Fruit fly (Drosophila melanogaster): ENCODE measurements around the gene Acbp5.

DNA sequence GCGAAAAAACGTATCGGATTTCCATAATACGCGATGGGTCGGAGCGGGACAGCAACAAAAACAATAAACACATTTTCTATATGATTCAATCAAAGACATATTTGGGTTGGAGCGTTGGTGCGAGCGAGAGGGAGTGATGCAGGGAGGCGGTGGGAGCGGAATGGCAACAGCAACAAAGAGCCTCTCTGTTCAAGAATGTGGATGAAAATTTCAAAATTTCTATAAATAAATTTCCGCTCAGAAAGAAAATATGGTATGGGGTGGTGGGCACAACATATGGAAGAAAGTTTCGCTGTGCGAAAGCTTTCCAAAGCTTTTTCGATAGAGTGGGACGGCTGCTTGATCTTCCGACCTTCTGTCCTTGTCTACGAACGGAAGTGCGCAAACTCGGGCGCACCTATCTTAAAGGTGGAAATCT is 47.3 kb downstream of the Acbp5 start:
- TF ChIP-seq CG9932 (GFP tag; IDR thresholded peaks at IDR 0.05) (no peak), Dref (GFP tag; IDR thresholded peaks at IDR 0.05) (no peak), Hmr (GFP tag; optimal IDR thresholded peaks at IDR 0.05) (peak; percentile 33), Fer2 (tag; optimal IDR thresholded peaks at IDR 0.05) (no peak), Atf3 (GFP tag; optimal IDR thresholded peaks at IDR 0.05) (no peak), Abd-B (GFP tag; optimal IDR thresholded peaks at IDR 0.05) (no peak), CG11560 (tag; IDR thresholded peaks at IDR 0.05) (no peak), CG14667 (GFP tag; IDR thresholded peaks at IDR 0.05) (no peak), nom (GFP tag; optimal IDR thresholded peaks at IDR 0.05) (no peak), ro (GFP tag; IDR thresholded peaks at IDR 0.05) (no peak), CG8478 (optimal IDR thresholded peaks at IDR 0.05) (no peak)

All from whole organism, embryonic.